Fruit fly (Drosophila melanogaster) S2 (cell line): Measurements from ENCODE around the gene CG7164.
A peak's percentile ranks its signal among the peaks of the same experiment; 100 is the strongest.

Experiments used
- CG8478 ChIP-seq: fragments of >200 bp; optimal IDR thresholded peaks from 2 replicates; lab custom pipeline; 2018
- CTCF ChIP-seq, 2 experiments: fragments of >200 bp; optimal IDR thresholded peaks; 2 replicates each; lab custom pipeline; 2018

Gene CG7164

DNA sequence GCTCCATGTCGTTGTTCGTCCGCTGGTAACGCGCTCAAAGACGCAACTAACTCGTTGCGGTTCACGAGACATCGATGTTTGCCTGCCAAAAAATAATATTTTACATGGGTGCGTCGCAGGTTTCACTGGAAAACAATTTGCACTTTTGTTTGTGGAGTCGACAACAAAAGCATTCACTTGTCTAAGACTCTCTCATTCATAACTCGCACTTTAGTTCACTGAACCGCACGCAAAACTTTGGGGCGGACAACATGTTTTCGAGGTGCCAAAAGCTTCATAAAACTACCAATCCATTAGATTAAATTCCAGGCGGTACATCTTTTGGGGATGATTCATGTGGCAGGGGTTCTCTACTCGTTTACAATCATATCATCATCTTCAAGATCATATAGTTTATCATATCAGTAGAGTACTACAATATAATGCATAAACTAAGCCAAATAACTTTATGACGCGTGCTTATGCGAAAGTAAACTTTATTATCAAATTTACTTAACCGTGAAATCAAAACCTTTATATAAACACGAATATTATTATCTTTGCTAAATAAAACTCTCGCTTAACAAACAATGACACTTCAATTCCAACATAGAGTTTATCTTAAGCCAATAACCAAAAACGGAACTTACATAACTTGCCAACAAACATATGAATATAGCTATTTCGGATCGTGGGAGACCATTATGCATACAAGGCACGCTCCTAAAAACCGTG, 3.1 kb upstream of the CG7164 start, which contains the start of gene CG7179:
CG7179 (minus strand) TSS at position 51 of the 714 bp plus-strand sequence.
- TF ChIP-seq CG8478 (lab: Kevin White, UChicago) (no peak), CTCF (optimal IDR thresholded peaks at IDR 0.05; lab: Kevin White, UChicago) (no peak)

DNA sequence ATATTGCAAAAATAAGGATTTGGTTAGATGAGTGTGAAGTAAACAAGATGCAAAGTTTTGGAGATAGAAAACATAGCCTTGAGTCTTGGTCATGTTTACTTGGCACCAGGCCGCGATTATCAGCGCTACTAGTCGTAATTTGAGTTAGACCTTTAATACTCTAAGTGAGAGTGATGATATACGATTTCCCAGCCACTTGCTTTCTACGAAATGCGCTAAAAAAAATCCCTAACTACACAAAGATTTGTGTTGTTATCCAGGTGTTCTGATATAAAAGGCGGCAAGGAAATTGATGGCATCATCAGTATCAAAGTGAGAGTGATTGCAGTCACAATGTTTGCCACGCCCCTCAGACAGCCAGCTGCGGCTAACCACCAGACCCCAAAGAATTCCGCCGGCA, 1.5 kb upstream of the CG7164 start, which contains the start of gene Uro:
Uro (plus strand) TSS at position 301 of the 400 bp plus-strand sequence.
- TF ChIP-seq CG8478 (lab: Kevin White, UChicago), result no peak
- no peak for TF ChIP-seq CTCF (optimal IDR thresholded peaks at IDR 0.05; lab: Kevin White, UChicago)

DNA sequence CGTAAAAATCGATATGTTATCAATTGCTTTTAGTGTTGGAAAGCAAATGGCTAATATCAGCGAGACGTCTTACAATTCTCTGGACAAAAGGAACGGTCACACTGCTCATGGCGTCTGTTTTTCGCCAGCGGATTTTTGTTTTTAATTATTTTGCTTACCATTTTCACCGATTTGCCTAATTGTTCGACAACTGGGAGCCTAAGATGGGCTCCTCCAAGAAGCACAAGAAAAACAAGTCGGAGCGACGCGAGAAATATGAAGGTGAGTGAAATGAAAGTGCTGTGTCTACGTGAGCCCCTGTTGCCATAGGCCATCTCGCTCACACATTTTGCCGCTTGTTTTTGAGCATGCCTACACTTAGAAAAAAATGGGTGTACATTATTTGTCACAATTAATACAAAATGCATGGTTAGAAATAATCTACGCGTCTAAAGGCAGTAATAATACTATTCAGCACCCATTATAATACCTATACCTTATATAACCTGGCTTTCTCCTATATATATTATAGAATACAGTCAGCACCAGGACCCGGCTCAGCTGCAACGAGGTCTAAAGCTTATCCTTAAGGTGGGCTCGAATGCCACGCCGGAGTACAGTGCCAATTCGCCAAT, 1.6 kb downstream of the CG7164 start, which contains the start of gene Brd7-9:
Brd7-9 (plus strand) TSS at position 78 of the 614 bp plus-strand sequence.
- no peak for TF ChIP-seq CG8478 (lab: Kevin White, UChicago)
- no peak for TF ChIP-seq CTCF (optimal IDR thresholded peaks at IDR 0.05; lab: Kevin White, UChicago)

DNA sequence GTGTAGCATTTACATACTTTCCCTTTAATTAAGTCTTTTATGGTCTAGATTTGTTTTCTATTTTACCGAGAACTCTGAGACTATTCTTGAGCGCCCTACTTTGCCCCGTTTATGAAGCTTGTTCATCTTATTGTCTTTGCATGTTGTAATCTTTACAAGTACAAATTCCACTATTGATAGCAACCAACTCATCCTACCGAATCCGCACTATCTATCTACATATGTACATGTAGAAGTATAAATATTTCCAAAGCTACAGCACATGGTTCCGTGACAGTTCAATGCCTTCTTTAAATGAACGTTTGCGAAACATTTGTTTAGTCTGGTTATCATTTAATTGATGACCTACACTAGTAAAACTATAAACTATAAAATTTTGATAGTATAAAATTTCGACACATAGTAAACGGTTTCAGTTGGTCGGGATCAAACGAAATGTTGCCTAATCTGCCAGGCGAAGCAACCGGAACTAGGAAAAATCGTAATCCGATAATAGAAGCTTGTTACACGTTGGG, 7.7 kb downstream of the CG7164 start:
- TF ChIP-seq CTCF (optimal IDR thresholded peaks at IDR 0.05; lab: Kevin White, UChicago) (no peak), CG8478 (lab: Kevin White, UChicago) (no peak)

DNA sequence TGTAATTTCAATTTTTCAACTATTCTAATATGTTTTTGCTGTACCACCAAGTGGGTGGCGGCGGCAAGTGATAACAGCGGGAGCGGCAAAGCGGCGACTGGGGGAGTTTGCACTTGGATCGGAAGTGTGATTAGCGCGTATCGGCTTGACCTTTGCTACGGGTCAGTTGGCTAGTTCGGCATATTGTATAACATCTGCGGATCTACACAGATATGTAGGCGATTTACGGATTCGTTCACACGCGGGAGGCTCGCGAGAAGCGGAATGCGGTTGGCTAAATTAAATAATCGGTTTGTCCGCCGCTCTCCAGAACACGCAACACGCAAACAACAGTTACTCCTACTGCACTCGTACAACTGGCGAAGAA, 8.8 kb downstream of the CG7164 start:
- TF ChIP-seq CG8478 (lab: Kevin White, UChicago), result no peak
- TF ChIP-seq CTCF (optimal IDR thresholded peaks at IDR 0.05; lab: Kevin White, UChicago), result no peak

DNA sequence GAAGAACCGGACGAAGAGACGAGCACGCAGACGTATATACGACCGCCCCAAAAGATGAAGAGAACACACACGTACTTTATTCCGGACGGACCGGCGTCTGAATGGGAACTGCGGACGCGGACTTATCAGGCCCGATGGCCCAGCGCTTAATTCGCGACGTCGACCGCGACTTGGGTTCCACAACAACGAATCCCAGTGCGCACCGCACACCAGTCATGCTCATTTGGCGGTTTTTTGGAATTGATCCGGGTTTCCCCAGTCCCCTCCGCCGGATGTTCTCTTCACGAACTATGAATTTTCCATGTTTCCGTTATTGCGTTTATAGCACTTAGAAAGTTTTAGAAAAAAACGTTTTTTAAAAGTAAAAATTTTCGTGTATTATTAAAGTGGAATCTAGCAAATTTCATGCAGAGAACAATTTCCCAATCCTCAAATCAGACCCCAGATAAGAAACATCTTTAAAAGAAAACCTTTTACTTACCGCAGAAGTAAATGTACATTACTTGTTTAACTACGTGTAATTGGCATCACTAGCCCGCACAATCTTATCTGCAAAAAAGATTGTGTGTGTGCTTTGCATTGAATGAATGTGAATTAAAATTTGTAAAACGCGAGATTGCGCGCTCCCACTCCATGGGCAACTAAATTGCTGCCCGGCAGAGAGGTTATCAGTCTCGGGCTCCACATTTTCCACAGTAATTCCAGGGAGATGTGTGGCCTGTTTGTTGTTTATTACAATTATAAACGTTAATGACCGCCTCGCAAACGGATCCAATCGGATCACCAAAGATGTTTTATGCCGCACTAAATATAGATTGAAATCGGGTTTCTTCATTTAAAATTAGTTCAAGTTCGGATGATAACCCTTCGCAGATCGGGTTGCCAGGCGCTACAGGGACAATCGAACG, 9.4 kb downstream of the CG7164 start, which contains the start of gene CG7149:
CG7149 (minus strand) TSS at position 110 of the 908 bp plus-strand sequence.
- no peak for TF ChIP-seq CG8478 (lab: Kevin White, UChicago)
- TF ChIP-seq CTCF (optimal IDR thresholded peaks at IDR 0.05; lab: Kevin White, UChicago), result no peak

DNA sequence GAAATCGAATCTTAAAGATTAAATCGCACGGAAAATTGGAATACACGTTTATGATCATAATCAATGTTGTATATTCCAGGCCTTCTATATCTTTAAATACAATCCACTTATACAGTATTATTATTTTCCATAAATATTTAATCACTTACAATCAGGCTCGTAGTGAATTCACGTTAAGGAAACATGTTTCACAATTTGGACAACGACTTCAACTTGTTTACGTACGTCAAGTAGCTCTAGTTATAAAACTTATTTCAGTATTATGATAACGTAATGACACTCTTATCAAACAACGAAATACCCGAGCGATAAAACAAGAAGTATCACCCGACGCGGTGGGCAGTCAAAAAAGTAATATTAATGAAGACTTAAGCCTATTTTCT, 10.1 kb downstream of the CG7164 start:
- TF ChIP-seq CTCF (optimal IDR thresholded peaks at IDR 0.05; lab: Kevin White, UChicago) (no peak), CG8478 (lab: Kevin White, UChicago) (no peak)

DNA sequence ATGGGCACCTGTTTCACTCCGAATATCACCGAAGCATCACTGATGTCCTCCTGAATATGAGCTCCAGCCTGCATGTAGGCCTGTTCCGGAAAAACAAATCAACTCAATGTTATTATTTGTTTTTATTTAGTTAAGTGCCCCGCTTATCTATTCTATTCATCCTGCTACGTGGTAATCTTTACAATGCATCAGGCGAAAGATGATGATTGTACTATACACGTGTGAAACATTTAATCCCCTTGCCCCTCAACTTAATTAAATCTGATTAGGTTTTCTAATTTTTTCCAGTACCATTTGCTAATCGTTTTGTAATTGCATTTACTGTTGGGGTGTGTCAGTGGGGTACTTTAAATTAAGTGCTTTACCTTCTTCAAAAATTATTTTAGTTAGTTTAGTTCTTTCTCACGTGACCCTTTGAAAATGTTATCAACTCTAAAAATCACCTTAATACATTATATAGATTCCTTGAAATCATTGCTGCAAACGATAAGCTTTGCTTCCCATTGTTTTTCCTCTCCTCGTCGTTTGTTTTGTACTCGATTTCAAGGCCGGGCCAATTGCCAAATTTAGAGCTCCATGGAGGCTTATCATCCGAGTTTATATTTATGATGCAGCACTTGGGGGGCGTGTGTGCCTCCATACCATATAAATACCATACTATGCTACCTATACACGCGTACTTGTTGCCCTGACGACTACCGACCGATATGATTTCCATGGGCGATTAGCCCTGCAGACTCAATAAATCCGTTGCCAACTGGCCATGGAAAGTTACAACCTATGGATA, 13.6 kb downstream of the CG7164 start:
- TF ChIP-seq CTCF (optimal IDR thresholded peaks at IDR 0.05; lab: Kevin White, UChicago) (no peak), CG8478 (lab: Kevin White, UChicago) (no peak)

DNA sequence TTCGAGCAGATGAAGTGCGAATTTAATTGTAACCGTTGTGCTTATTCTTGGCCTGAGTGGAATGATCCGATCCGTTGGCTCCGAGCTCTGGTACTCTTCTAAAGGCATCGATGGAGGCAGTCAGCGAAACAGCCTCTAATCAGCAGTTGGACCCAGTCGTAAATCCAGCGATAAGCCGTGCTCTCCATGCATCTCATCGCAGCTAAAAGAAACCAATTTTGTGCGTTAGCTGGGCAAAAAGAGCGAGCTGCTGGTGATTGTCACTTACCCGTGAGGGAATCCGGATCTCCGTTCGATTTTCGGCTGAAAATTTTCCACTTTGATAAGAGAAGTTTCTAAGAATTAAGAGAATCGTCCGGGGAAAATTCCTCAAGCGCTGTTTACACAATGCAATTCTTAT, 14.6 kb downstream of the CG7164 start, which contains the start of gene LKRSDH:
LKRSDH (minus strand) TSS at position 101 of the 400 bp plus-strand sequence.
- no peak for TF ChIP-seq CTCF (optimal IDR thresholded peaks at IDR 0.05; lab: Kevin White, UChicago)
- TF ChIP-seq CG8478 (lab: Kevin White, UChicago), result no peak

DNA sequence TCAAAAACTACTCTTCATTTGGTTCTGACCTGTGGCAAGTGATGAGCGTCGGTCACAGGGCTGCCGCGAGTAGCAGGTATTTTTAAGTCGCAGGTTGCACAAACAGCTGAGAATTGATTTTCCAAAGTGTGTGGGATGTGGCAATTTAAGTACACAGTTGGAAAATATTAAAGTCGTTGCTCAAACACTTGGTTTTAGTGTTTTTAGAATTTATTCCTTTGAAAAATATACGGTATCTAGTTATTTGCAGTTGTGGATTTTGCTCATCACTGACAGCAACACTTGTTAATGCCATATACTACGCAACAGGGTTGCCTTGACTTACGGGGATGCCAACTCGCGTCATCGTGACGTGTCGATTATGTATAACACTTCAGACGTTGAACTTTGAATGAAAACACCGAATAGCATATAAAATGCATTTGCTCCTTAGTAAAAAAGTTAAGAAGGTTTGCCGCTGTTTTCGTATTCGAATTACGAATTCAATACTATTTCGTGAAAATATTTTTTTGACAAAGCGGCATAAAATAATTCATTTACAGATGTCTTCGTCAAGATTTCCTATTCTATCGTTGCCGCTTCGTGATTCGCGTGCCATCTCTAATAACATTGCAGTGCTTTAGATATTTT, 18.7 kb downstream of the CG7164 start, which contains the start of the genes Herp and r2d2:
Herp (minus strand) TSS at position 255 of the 630 bp plus-strand sequence.
r2d2 (plus strand) TSS at position 344 of the 630 bp plus-strand sequence.
- peak in 1 of 2 experiments; percentile 17 for TF ChIP-seq CTCF (optimal IDR thresholded peaks at IDR 0.05; lab: Kevin White, UChicago)
- TF ChIP-seq CG8478 (lab: Kevin White, UChicago), result no peak

DNA sequence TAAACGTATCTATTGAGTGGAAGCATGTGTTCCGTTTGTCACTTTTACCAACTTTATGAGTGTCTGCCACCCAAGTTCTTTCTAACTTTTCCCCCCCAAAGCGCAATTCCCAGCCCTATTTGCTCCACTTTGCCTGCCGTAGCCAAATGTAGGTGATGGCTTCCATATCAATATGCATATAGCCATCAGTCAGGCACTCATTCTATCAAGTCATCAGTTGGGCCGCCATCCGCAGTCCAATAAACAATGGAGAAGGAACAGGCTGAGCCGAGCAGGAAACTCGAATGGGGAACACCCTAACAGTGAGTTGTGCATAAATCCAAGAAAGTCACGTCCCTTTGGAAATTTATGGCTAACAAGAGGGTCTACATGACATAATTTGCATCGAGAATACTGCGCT, 26.3 kb downstream of the CG7164 start:
- TF ChIP-seq CTCF (optimal IDR thresholded peaks at IDR 0.05; lab: Kevin White, UChicago) (no peak), CG8478 (lab: Kevin White, UChicago) (no peak)

DNA sequence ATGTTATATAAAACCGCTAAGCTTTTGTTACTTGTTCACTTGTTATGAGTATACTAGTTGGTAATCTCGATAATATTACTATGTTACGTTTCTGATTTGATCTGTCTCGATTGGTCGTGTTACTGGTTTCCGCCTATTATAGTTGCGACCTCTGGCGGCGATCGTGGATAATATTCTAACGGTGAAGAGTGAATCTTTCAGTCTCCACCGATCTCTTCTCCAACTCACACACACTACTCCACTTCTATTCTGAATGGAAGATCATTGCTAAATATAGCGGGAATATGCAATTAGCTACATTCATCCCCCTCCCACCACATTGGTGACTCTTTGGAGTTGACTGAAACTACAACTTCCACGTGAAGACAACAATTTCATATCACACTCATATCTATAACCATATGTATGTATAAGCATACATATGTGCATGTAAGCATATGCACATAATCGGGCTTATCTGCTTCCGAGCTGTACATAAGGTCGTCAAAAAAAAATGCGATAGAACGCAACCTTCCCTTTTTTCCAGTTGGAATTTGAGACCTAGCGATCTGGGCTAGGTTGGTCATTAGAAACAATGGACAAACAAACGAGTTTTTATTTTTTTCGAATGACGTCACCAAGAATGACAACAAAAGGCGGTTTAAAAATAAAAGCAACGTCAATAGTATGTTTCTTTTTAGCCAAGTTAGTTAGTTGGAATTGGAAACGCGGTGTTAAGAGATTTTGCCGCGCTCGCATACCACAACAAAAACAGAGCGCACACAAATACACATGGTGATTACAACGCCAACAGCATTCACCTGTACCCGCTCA, 27.8 kb downstream of the CG7164 start:
- TF ChIP-seq CG8478 (lab: Kevin White, UChicago) (no peak), CTCF (optimal IDR thresholded peaks at IDR 0.05; lab: Kevin White, UChicago) (peak; percentile 73 to 76)
